Fruit fly (Drosophila melanogaster) whole organism, prepupa: Measurements from ENCODE around the gene CG13075.

Experiments
- Blimp-1 ChIP-seq: fragments of 200-800 bp; sonication (Bioruptor generic); optimal IDR thresholded peaks from 3 replicates; lab custom pipeline; 2017; ENCODE audit warnings: missing biosample characterization, missing genetic modification characterization, mild to moderate bottlenecking, moderate library complexity, missing genetic modification reagents
- CG10631 ChIP-seq: fragments of 200-800 bp; sonication (Bioruptor generic); optimal IDR thresholded peaks from 2 replicates; lab custom pipeline; 2016; ENCODE audit warnings: missing biosample characterization, missing genetic modification characterization
- CG10669 ChIP-seq: fragments of 200-800 bp; sonication (Bioruptor generic); optimal IDR thresholded peaks from 3 replicates; lab custom pipeline; 2018; ENCODE audit warnings: missing biosample characterization, mild to moderate bottlenecking, missing genetic modification characterization, moderate library complexity
- CG11902 ChIP-seq: fragments of 200-800 bp; sonication (Bioruptor generic); optimal IDR thresholded peaks from 3 replicates; lab custom pipeline; 2016; ENCODE audit warnings: missing biosample characterization, missing genetic modification characterization
- CG15336 ChIP-seq: fragments of 200-800 bp; sonication (Bioruptor generic); IDR thresholded peaks from 2 replicates; pipeline ENCODE4 v1.3.6; 2022; ENCODE audit warnings: missing biosample characterization, missing genetic modification characterization
- CG16779 ChIP-seq: fragments of 200-800 bp; sonication (Bioruptor generic); optimal IDR thresholded peaks from 3 replicates; lab custom pipeline; 2017; ENCODE audit warnings: missing biosample characterization, mild to moderate bottlenecking, missing genetic modification characterization
- CG3032 ChIP-seq: fragments of 200-800 bp; optimal IDR thresholded peaks from 2 replicates; lab custom pipeline; 2019; ENCODE audit warnings: missing biosample characterization, mild to moderate bottlenecking, missing genetic modification characterization, moderate library complexity
- CG32006 ChIP-seq: fragments of 200-800 bp; sonication (Bioruptor generic); optimal IDR thresholded peaks from 3 replicates; lab custom pipeline; 2017; ENCODE audit warnings: missing biosample characterization, mild to moderate bottlenecking, missing genetic modification characterization
- CG3919 ChIP-seq: fragments of 200-800 bp; sonication (Bioruptor generic); optimal IDR thresholded peaks from 3 replicates; lab custom pipeline; 2016; ENCODE audit warnings: missing biosample characterization, missing genetic modification characterization
- CG4318 ChIP-seq: fragments of 200-800 bp; sonication (Bioruptor generic); optimal IDR thresholded peaks from 3 replicates; lab custom pipeline; 2017; ENCODE audit warnings: missing biosample characterization, mild to moderate bottlenecking, missing genetic modification characterization
- CG6163 ChIP-seq: fragments of 200-800 bp; sonication (Bioruptor generic); IDR thresholded peaks from 3 replicates; pipeline ENCODE4 v1.3.6; 2022; ENCODE audit warnings: missing biosample characterization, missing genetic modification characterization
- CG6276 ChIP-seq: fragments of 200-800 bp; sonication (Bioruptor generic); optimal IDR thresholded peaks from 2 replicates; lab custom pipeline; 2017; ENCODE audit warnings: missing biosample characterization, mild to moderate bottlenecking, missing genetic modification characterization
- CG6792 ChIP-seq: fragments of 200-800 bp; sonication (Bioruptor generic); optimal IDR thresholded peaks from 3 replicates; lab custom pipeline; 2016; ENCODE audit warnings: missing biosample characterization, missing genetic modification characterization
- CG6808 ChIP-seq: fragments of 200-800 bp; sonication (Bioruptor generic); optimal IDR thresholded peaks from 3 replicates; lab custom pipeline; 2017; ENCODE audit warnings: missing biosample characterization, missing genetic modification characterization, mild to moderate bottlenecking, moderate library complexity, missing genetic modification reagents
- CG7368 ChIP-seq: fragments of 200-800 bp; sonication (Bioruptor generic); optimal IDR thresholded peaks from 3 replicates; lab custom pipeline; 2016; ENCODE audit warnings: missing biosample characterization, missing genetic modification characterization
- CG8119 ChIP-seq: fragments of 200-800 bp; sonication (Bioruptor generic); IDR thresholded peaks from 3 replicates; pipeline ENCODE4 v1.3.6; 2022; ENCODE audit warnings: missing biosample characterization, missing genetic modification characterization
- CG8319 ChIP-seq: fragments of 200-800 bp; sonication (Bioruptor generic); optimal IDR thresholded peaks from 3 replicates; lab custom pipeline; 2016; ENCODE audit warnings: missing biosample characterization, missing genetic modification characterization
- CG8632 ChIP-seq: fragments of 200-800 bp; sonication (Bioruptor generic); optimal IDR thresholded peaks from 3 replicates; lab custom pipeline; 2016; ENCODE audit warnings: missing biosample characterization, missing genetic modification characterization
- Eip78C ChIP-seq: fragments of 200-800 bp; sonication (Bioruptor generic); peaks from one replicate; lab custom pipeline; 2016; ENCODE audit warnings: missing biosample characterization, missing genetic modification characterization
- Ets21C ChIP-seq: fragments of 200-800 bp; sonication (Bioruptor generic); optimal IDR thresholded peaks from 3 replicates; lab custom pipeline; 2016; ENCODE audit warnings: missing biosample characterization, missing genetic modification characterization
- Ets96B ChIP-seq: fragments of 200-800 bp; optimal IDR thresholded peaks from 2 replicates; lab custom pipeline; 2019; ENCODE audit warnings: missing biosample characterization, mild to moderate bottlenecking, missing genetic modification characterization, moderate library complexity
- Hr38 ChIP-seq: sonication (Bioruptor generic); optimal IDR thresholded peaks from 2 replicates; lab custom pipeline; 2016; ENCODE audit warnings: missing biosample characterization, missing genetic modification characterization
- Lpt ChIP-seq: fragments of 200-800 bp; sonication (Bioruptor generic); optimal IDR thresholded peaks from 3 replicates; lab custom pipeline; 2016; ENCODE audit warnings: missing biosample characterization, missing genetic modification characterization
- Met ChIP-seq: fragments of 200-800 bp; sonication (Bioruptor generic); optimal IDR thresholded peaks from 3 replicates; lab custom pipeline; 2016; ENCODE audit warnings: missing biosample characterization, missing genetic modification characterization
- OdsH ChIP-seq: fragments of 200-800 bp; sonication (Bioruptor generic); optimal IDR thresholded peaks from 3 replicates; lab custom pipeline; 2016; ENCODE audit warnings: missing biosample characterization, missing genetic modification characterization
- Smox ChIP-seq: fragments of 200-800 bp; sonication (Bioruptor generic); optimal IDR thresholded peaks from 3 replicates; lab custom pipeline; 2016; ENCODE audit warnings: missing biosample characterization, missing genetic modification characterization
- Sox102F ChIP-seq: fragments of 200-800 bp; sonication (Bioruptor generic); optimal IDR thresholded peaks from 2 replicates; lab custom pipeline; 2016; ENCODE audit warnings: missing biosample characterization, mild to moderate bottlenecking, missing genetic modification characterization
- Sox14 ChIP-seq: fragments of 200-800 bp; sonication (Bioruptor generic); optimal IDR thresholded peaks from 3 replicates; lab custom pipeline; 2016; ENCODE audit warnings: missing biosample characterization, missing genetic modification characterization
- Sox15 ChIP-seq: fragments of 200-800 bp; sonication (Bioruptor generic); optimal IDR thresholded peaks from 3 replicates; lab custom pipeline; 2016; ENCODE audit warnings: missing biosample characterization, missing genetic modification characterization
- dac ChIP-seq: fragments of 200-800 bp; sonication (Bioruptor generic); optimal IDR thresholded peaks from 2 replicates; lab custom pipeline; 2017; ENCODE audit warnings: missing biosample characterization, mild to moderate bottlenecking, missing genetic modification characterization
- dsx ChIP-seq: fragments of 200-800 bp; optimal IDR thresholded peaks from 3 replicates; lab custom pipeline; 2019; ENCODE audit warnings: missing biosample characterization, mild to moderate bottlenecking, missing genetic modification characterization, moderate library complexity; ENCODE audit not compliant: poor library complexity, severe bottlenecking
- eg ChIP-seq: fragments of 200-800 bp; sonication (Bioruptor generic); IDR thresholded peaks from 3 replicates; pipeline ENCODE4 v1.3.6; 2022; ENCODE audit warnings: missing biosample characterization, missing genetic modification characterization
- esn ChIP-seq: fragments of 200-800 bp; sonication (Bioruptor generic); optimal IDR thresholded peaks from 2 replicates; lab custom pipeline; 2016; ENCODE audit warnings: missing biosample characterization, mild to moderate bottlenecking, missing genetic modification characterization, moderate library complexity
- fd85E ChIP-seq: fragments of 200-800 bp; sonication (Bioruptor generic); optimal IDR thresholded peaks from 3 replicates; lab custom pipeline; 2016; ENCODE audit warnings: missing biosample characterization, missing genetic modification characterization
- fkh ChIP-seq: fragments of 200-800 bp; sonication (Bioruptor generic); optimal IDR thresholded peaks from 3 replicates; lab custom pipeline; 2017; ENCODE audit warnings: missing biosample characterization, mild to moderate bottlenecking, missing genetic modification characterization, moderate library complexity
- lz ChIP-seq: fragments of 200-800 bp; sonication (Bioruptor generic); optimal IDR thresholded peaks from 3 replicates; lab custom pipeline; 2016; ENCODE audit warnings: missing biosample characterization, missing genetic modification characterization
- pdm3 ChIP-seq: fragments of 200-800 bp; sonication (Bioruptor generic); optimal IDR thresholded peaks from 3 replicates; lab custom pipeline; 2016; ENCODE audit warnings: missing biosample characterization, missing genetic modification characterization
- salr ChIP-seq, 2 experiments: fragments of 200-800 bp; sonication (Bioruptor generic); optimal IDR thresholded peaks; 3 replicates each; lab custom pipeline; 2016 to 2018; ENCODE audit warnings: missing biosample characterization in 2 of 2, missing genetic modification characterization in 2 of 2, mild to moderate bottlenecking in 1 of 2
- ss ChIP-seq, 2 experiments: fragments of 200-800 bp; sonication (Bioruptor generic); optimal IDR thresholded peaks; 2 replicates in 1 of 2; 3 replicates in 1 of 2; lab custom pipeline; 2017 to 2018; ENCODE audit warnings: mild to moderate bottlenecking in 2 of 2, missing biosample characterization in 2 of 2, missing genetic modification characterization in 2 of 2, moderate library complexity in 1 of 2
- svp ChIP-seq: fragments of 200-800 bp; sonication (Bioruptor generic); peaks from one replicate; lab custom pipeline; 2016; ENCODE audit warnings: missing biosample characterization, missing genetic modification characterization
- topi ChIP-seq: fragments of 200-800 bp; sonication (Bioruptor generic); optimal IDR thresholded peaks from 3 replicates; lab custom pipeline; 2016; ENCODE audit warnings: missing biosample characterization, missing genetic modification characterization

The CG13075 gene

dm6 chr3L:16037690-16038332, 46.0 kb upstream of the CG13075 start (continued):
- TF ChIP-seq CG8119 (GFP tag; lab: Robert Waterston, UW) (peak; percentile 50; the same call in 2 of the 3 replicates), fd85E (peak; percentile 10), CG6276 (peak; percentile 1), CG6792 (GFP tag; lab: Kevin White, UChicago) (no peak), fkh (GFP tag; lab: Kevin White, UChicago) (no peak), Eip78C (GFP tag; lab: Kevin White, UChicago) (peak; percentile 87), CG6163 (peak; percentile 68; the same call in 1 of the 3 replicates), eg (GFP tag; lab: Robert Waterston, UW) (peak; percentile 77), svp (GFP tag; lab: Kevin White, UChicago) (peak; percentile 74)

DNA sequence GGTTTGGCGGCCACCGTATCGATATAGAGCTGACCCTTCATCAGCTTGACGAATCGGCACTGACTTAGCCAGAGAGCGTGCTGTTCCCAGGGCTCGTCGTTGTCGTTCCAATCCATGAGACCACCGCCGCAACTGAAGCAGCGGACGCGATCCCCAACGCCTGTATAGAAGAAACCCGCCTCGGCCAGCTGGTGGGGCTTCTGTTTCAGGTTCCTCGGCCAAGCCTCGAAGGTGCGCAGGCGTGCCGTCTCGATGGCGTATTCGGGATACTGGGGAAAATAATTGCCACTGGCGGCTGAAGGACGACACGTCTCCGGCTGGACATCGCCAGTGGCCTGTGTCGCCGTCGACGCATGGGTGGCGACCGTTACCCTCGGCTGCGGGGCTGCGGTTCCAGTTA, 44.7 kb upstream of the CG13075 start:
- TF ChIP-seq dac (GFP tag; lab: Kevin White, UChicago) (no peak), OdsH (GFP tag; lab: Kevin White, UChicago) (no peak), CG3032 (tag; lab: Kevin White, UChicago) (no peak), CG10631 (GFP tag; lab: Kevin White, UChicago) (no peak), CG8319 (no peak), Smox (GFP tag; lab: Kevin White, UChicago) (no peak), CG10669 (GFP tag; lab: Kevin White, UChicago) (no peak), CG15336 (GFP tag; lab: Robert Waterston, UW) (no peak), CG32006 (GFP tag; lab: Kevin White, UChicago) (no peak), Lpt (GFP tag; lab: Kevin White, UChicago) (no peak), svp (GFP tag; lab: Kevin White, UChicago) (no peak), Ets21C (GFP tag; lab: Kevin White, UChicago) (no peak), salr (GFP tag; optimal IDR thresholded peaks at IDR 0.05; lab: Kevin White, UChicago) (no peak), CG4318 (no peak), CG11902 (GFP tag; lab: Kevin White, UChicago) (no peak), CG3919 (GFP tag; lab: Kevin White, UChicago) (no peak), lz (no peak), CG6808 (GFP tag; lab: Kevin White, UChicago) (no peak), Sox14 (GFP tag; lab: Kevin White, UChicago) (no peak), dsx (GFP tag; lab: Kevin White, UChicago) (no peak)

- TF ChIP-seq svp (GFP tag; lab: Kevin White, UChicago): peak; percentile 51
- TF ChIP-seq CG7368: no peak
- no peak for TF ChIP-seq Blimp-1 (GFP tag; lab: Kevin White, UChicago)
- TF ChIP-seq dsx (GFP tag; lab: Kevin White, UChicago): no peak
- peak; percentile 15 for TF ChIP-seq Met (GFP tag; lab: Kevin White, UChicago)
- no peak for TF ChIP-seq CG11902 (GFP tag; lab: Kevin White, UChicago)
- TF ChIP-seq, all 60 proteins: peak for 2
These were observed 43.4 kb upstream of the CG13075 start for dm6 chr3L:16040389-16040788.

DNA sequence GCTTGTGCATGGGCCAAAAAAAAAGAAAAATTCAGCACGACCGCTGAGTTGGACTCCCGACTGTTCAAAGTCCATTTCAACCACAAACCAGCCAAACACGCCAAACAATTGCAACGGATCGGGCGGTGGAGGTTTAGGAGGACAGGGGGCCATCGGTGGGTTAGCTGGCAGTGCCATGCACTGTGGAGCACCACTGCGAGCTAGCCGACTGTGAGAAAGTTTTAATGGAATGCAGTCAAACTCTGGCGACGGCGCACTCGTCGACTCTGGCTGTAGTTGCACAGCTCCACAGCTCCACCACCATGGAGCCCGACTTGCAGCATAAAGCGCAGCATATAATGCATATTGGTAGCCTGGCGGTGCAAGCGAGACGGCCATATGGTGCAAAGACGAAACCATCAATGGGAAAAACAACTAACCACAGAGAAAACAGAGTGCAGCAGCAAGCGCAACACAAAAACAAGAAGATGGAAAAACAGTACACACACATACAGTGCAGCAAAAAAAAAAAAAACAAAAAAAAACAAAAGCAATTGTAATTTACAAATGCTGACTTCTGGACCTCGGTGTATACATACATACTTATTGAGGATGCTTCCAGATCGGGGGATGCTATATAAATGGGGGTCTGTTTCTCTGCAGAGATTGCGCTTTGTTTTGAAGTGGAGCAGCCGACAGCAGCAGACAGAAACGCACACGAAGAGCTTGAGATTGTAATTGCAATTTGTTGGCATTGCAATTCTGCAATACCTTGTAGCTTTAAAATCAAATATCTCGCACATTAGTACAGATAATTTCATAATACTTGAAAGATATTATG, 42.3 kb upstream of the CG13075 start:
- TF ChIP-seq esn (GFP tag; lab: Kevin White, UChicago): peak; percentile 2
- peak; percentile 27 for TF ChIP-seq CG3919 (GFP tag; lab: Kevin White, UChicago)
- peak; percentile 24 for TF ChIP-seq OdsH (GFP tag; lab: Kevin White, UChicago)
- TF ChIP-seq Sox102F (GFP tag; lab: Kevin White, UChicago): peak; percentile 23
- TF ChIP-seq Sox14 (GFP tag; lab: Kevin White, UChicago): peak; percentile 61
- peak; percentile 40 for TF ChIP-seq CG8632 (GFP tag; lab: Kevin White, UChicago)
- no peak for TF ChIP-seq Hr38 (GFP tag; lab: Kevin White, UChicago)
- peak; percentile 49 for TF ChIP-seq CG10669 (GFP tag; lab: Kevin White, UChicago)
- TF ChIP-seq CG10631 (GFP tag; lab: Kevin White, UChicago): peak; percentile 57
- TF ChIP-seq Ets96B (tag; lab: Kevin White, UChicago): peak; percentile 32
- peak; percentile 20 for TF ChIP-seq CG3032 (tag; lab: Kevin White, UChicago)
- TF ChIP-seq CG16779: peak; percentile 73
- TF ChIP-seq Blimp-1 (GFP tag; lab: Kevin White, UChicago): peak; percentile 55
- no peak for TF ChIP-seq Sox15
- peak; percentile 21 for TF ChIP-seq dsx (GFP tag; lab: Kevin White, UChicago)
- TF ChIP-seq lz: no peak
- no peak for TF ChIP-seq CG6792 (GFP tag; lab: Kevin White, UChicago)
- peak; percentile 13 for TF ChIP-seq topi (GFP tag; lab: Kevin White, UChicago)
- TF ChIP-seq CG11902 (GFP tag; lab: Kevin White, UChicago): no peak
- peak; percentile 92 to 96 for TF ChIP-seq ss (GFP tag; optimal IDR thresholded peaks at IDR 0.05; lab: Kevin White, UChicago)
- TF ChIP-seq pdm3 (GFP tag; lab: Kevin White, UChicago): peak; percentile 15
- TF ChIP-seq dac (GFP tag; lab: Kevin White, UChicago): peak; percentile 20
- TF ChIP-seq CG6163: peak; percentile 65
- TF ChIP-seq CG8319: no peak
